Fruit fly (Drosophila melanogaster) whole organism: Measurements from ENCODE around the gene CG34327.

Source experiments
- CG8478 ChIP-seq: fragments of >200 bp; optimal IDR thresholded peaks from 2 replicates; lab custom pipeline; 2018; ENCODE audit warnings: inconsistent platforms
- pan ChIP-seq: fragments of >200 bp; optimal IDR thresholded peaks from 2 replicates; lab custom pipeline; 2017

dm6 chrX:17223715-17224114 lies at the start of gene CG34327:
- TF ChIP-seq pan = no peak
- no peak for TF ChIP-seq CG8478 (lab: Kevin White, UChicago)
